Fruit fly (Drosophila melanogaster) whole organism, embryonic: ENCODE data around the gene sunn.

Experiments used
- ATbp ChIP-seq: fragments of 200-800 bp; sonication (Bioruptor generic); optimal IDR thresholded peaks from 2 replicates; lab custom pipeline; 2017; ENCODE audit warnings: missing biosample characterization, mild to moderate bottlenecking, missing genetic modification characterization, missing genetic modification reagents
- Aef1 ChIP-seq: fragments of 200-800 bp; sonication (Bioruptor generic); IDR thresholded peaks from 3 replicates; pipeline ENCODE4 v1.3.6; 2022; ENCODE audit warnings: missing biosample characterization, missing genetic modification characterization
- B-H2 ChIP-seq: fragments of 200-800 bp; sonication (Bioruptor generic); optimal IDR thresholded peaks from 2 replicates; lab custom pipeline; 2018; ENCODE audit warnings: missing biosample characterization, mild to moderate bottlenecking, missing genetic modification characterization
- C15 ChIP-seq: fragments of 200-800 bp; sonication (Bioruptor generic); IDR thresholded peaks from 3 replicates; pipeline ENCODE4 v1.3.6; 2022; ENCODE audit warnings: missing biosample characterization, missing genetic modification characterization
- CG11696 ChIP-seq: fragments of 200-800 bp; sonication (Bioruptor generic); IDR thresholded peaks from 2 replicates; pipeline ENCODE4 v1.3.6; 2022; ENCODE audit warnings: missing biosample characterization, missing genetic modification characterization
- CG14014 ChIP-seq: fragments of 200-800 bp; sonication (Bioruptor generic); IDR thresholded peaks from 2 replicates; pipeline ENCODE4 v1.3.6; 2022; ENCODE audit warnings: missing biosample characterization, missing genetic modification characterization
- CG14860 ChIP-seq: fragments of 200-800 bp; sonication (Bioruptor generic); IDR thresholded peaks from 3 replicates; pipeline ENCODE4 v1.3.6; 2022; ENCODE audit warnings: missing biosample characterization, missing genetic modification characterization; ENCODE audit not compliant: partially characterized antibody
- CG15011 ChIP-seq: fragments of 200-800 bp; sonication (Bioruptor generic); optimal IDR thresholded peaks from 3 replicates; lab custom pipeline; 2018; ENCODE audit warnings: missing biosample characterization, mild to moderate bottlenecking, missing genetic modification characterization
- CG15514 ChIP-seq: fragments of 200-800 bp; sonication (Bioruptor generic); optimal IDR thresholded peaks from 3 replicates; lab custom pipeline; 2017; ENCODE audit warnings: missing biosample characterization, missing genetic modification characterization, mild to moderate bottlenecking, moderate library complexity, missing genetic modification reagents
- CG17186 ChIP-seq: fragments of 200-800 bp; sonication (Bioruptor generic); optimal IDR thresholded peaks from 3 replicates; lab custom pipeline; 2017; ENCODE audit warnings: missing biosample characterization, missing genetic modification reagents, missing genetic modification characterization
- CG2116 ChIP-seq: fragments of 200-800 bp; sonication (Bioruptor generic); optimal IDR thresholded peaks from 3 replicates; lab custom pipeline; 2018; ENCODE audit warnings: missing biosample characterization, mild to moderate bottlenecking, missing genetic modification characterization
- CG2129 ChIP-seq: fragments of 200-800 bp; sonication (Bioruptor generic); IDR thresholded peaks from 2 replicates; pipeline ENCODE4 v1.3.6; 2022; ENCODE audit warnings: missing biosample characterization, missing genetic modification characterization; ENCODE audit not compliant: partially characterized antibody
- CG2712 ChIP-seq: fragments of 200-800 bp; optimal IDR thresholded peaks from 3 replicates; lab custom pipeline; 2019; ENCODE audit warnings: missing biosample characterization, mild to moderate bottlenecking, missing genetic modification characterization, moderate library complexity
- CG30020 ChIP-seq: fragments of 200-800 bp; optimal IDR thresholded peaks from 2 replicates; lab custom pipeline; 2019; ENCODE audit warnings: missing biosample characterization, mild to moderate bottlenecking, missing genetic modification characterization, moderate library complexity
- CG43689 ChIP-seq: fragments of 200-800 bp; sonication (Bioruptor generic); IDR thresholded peaks from 2 replicates; pipeline ENCODE4 v1.3.6; 2022; ENCODE audit warnings: missing biosample characterization, missing genetic modification characterization
- CG4404 ChIP-seq: fragments of 200-800 bp; sonication (Bioruptor generic); IDR thresholded peaks from 2 replicates; pipeline ENCODE4 v1.3.6; 2022; ENCODE audit warnings: missing biosample characterization, missing genetic modification characterization
- CG6272 ChIP-seq: fragments of 200-800 bp; sonication (Bioruptor generic); IDR thresholded peaks from 2 replicates; pipeline ENCODE4 v1.3.6; 2022; ENCODE audit warnings: missing biosample characterization, missing genetic modification characterization
- CG7928 ChIP-seq: fragments of 200-800 bp; sonication (Bioruptor generic); optimal IDR thresholded peaks from 2 replicates; lab custom pipeline; 2017; ENCODE audit warnings: missing biosample characterization, mild to moderate bottlenecking, missing genetic modification characterization
- CG8359 ChIP-seq: fragments of 200-800 bp; sonication (Bioruptor generic); optimal IDR thresholded peaks from 2 replicates; lab custom pipeline; 2017; ENCODE audit warnings: missing biosample characterization, mild to moderate bottlenecking, missing genetic modification characterization, borderline replicate concordance
- Deaf1 ChIP-seq: fragments of 200-800 bp; optimal IDR thresholded peaks from 3 replicates; lab custom pipeline; 2019; ENCODE audit warnings: missing biosample characterization, mild to moderate bottlenecking, missing genetic modification characterization, moderate library complexity
- Dll ChIP-seq: fragments of 200-800 bp; sonication (Bioruptor generic); IDR thresholded peaks from 4 replicates; pipeline ENCODE4 v1.3.6; 2022; ENCODE audit warnings: missing biosample characterization, missing genetic modification characterization; ENCODE audit not compliant: partially characterized antibody
- Dref ChIP-seq: fragments of 200-800 bp; sonication (Bioruptor generic); IDR thresholded peaks from 2 replicates; pipeline ENCODE4 v1.3.6; 2022; ENCODE audit warnings: missing biosample characterization, missing genetic modification characterization
- Elba2 ChIP-seq: fragments of 200-800 bp; sonication (Bioruptor generic); optimal IDR thresholded peaks from 3 replicates; lab custom pipeline; 2016; ENCODE audit warnings: missing biosample characterization, missing genetic modification characterization
- Ets97D ChIP-seq: fragments of 200-800 bp; sonication (Bioruptor generic); optimal IDR thresholded peaks from 3 replicates; lab custom pipeline; 2016; ENCODE audit warnings: missing biosample characterization, missing genetic modification characterization
- HLH4C ChIP-seq: fragments of 200-800 bp; sonication (Bioruptor generic); IDR thresholded peaks from 3 replicates; pipeline ENCODE4 v1.3.6; 2022; ENCODE audit warnings: missing biosample characterization, missing genetic modification characterization; ENCODE audit not compliant: partially characterized antibody
- Hr51 ChIP-seq, 2 experiments: fragments of 200-800 bp; sonication (Bioruptor generic); optimal IDR thresholded peaks; 2 replicates in 1 of 2; 3 replicates in 1 of 2; lab custom pipeline; 2016 to 2018; ENCODE audit warnings: missing biosample characterization in 2 of 2, missing genetic modification characterization in 2 of 2, mild to moderate bottlenecking in 1 of 2, moderate library complexity in 1 of 2
- NK7.1 ChIP-seq: fragments of 200-800 bp; sonication (Bioruptor generic); optimal IDR thresholded peaks from 3 replicates; lab custom pipeline; 2016; ENCODE audit warnings: missing biosample characterization, missing genetic modification characterization
- Nf-YC ChIP-seq: fragments of 200-800 bp; optimal IDR thresholded peaks from 3 replicates; lab custom pipeline; 2019; ENCODE audit warnings: missing biosample characterization, mild to moderate bottlenecking, missing genetic modification characterization, moderate library complexity
- Rfx ChIP-seq: fragments of 200-800 bp; sonication (Bioruptor generic); IDR thresholded peaks from 2 replicates; pipeline ENCODE4 v1.3.6; 2022; ENCODE audit warnings: missing biosample characterization, missing genetic modification characterization
- Scr ChIP-seq: fragments of 200-800 bp; sonication (Bioruptor generic); IDR thresholded peaks from 2 replicates; pipeline ENCODE4 v1.3.6; 2022; ENCODE audit warnings: missing biosample characterization, missing genetic modification characterization; ENCODE audit not compliant: partially characterized antibody
- Spps ChIP-seq: fragments of 200-800 bp; sonication (Bioruptor generic); optimal IDR thresholded peaks from 2 replicates; lab custom pipeline; 2018; ENCODE audit warnings: missing biosample characterization, mild to moderate bottlenecking, missing genetic modification characterization
- TFAM ChIP-seq: fragments of 200-800 bp; sonication (Bioruptor generic); optimal IDR thresholded peaks from 2 replicates; lab custom pipeline; 2017; ENCODE audit warnings: missing biosample characterization, missing genetic modification characterization, inconsistent platforms
- YL-1 ChIP-seq: fragments of 200-800 bp; sonication (Bioruptor generic); optimal IDR thresholded peaks from 3 replicates; lab custom pipeline; 2017; ENCODE audit warnings: missing biosample characterization, mild to moderate bottlenecking, missing genetic modification characterization
- al ChIP-seq: fragments of 200-800 bp; sonication (Bioruptor generic); IDR thresholded peaks from 2 replicates; pipeline ENCODE4 v1.3.6; 2022; ENCODE audit warnings: missing biosample characterization, missing genetic modification characterization
- caup ChIP-seq: fragments of 200-800 bp; sonication (Bioruptor generic); optimal IDR thresholded peaks from 3 replicates; lab custom pipeline; 2017; ENCODE audit warnings: missing biosample characterization, mild to moderate bottlenecking, missing genetic modification characterization, moderate library complexity; ENCODE audit not compliant: severe bottlenecking
- ci ChIP-seq: fragments of 200-800 bp; sonication (Bioruptor generic); IDR thresholded peaks from 3 replicates; pipeline ENCODE4 v1.3.6; 2022; ENCODE audit warnings: missing biosample characterization, missing genetic modification characterization
- dmrt99B ChIP-seq: fragments of 200-800 bp; sonication (Bioruptor generic); optimal IDR thresholded peaks from 2 replicates; lab custom pipeline; 2018; ENCODE audit warnings: missing biosample characterization, mild to moderate bottlenecking, missing genetic modification characterization, moderate library complexity
- fd102C ChIP-seq: fragments of 200-800 bp; sonication (Bioruptor generic); optimal IDR thresholded peaks from 2 replicates; lab custom pipeline; 2018; ENCODE audit warnings: missing biosample characterization, mild to moderate bottlenecking, missing genetic modification characterization, moderate library complexity
- grau ChIP-seq: fragments of 200-800 bp; optimal IDR thresholded peaks from 3 replicates; lab custom pipeline; 2019; ENCODE audit warnings: missing biosample characterization, mild to moderate bottlenecking, missing genetic modification characterization, moderate library complexity
- lilli ChIP-seq: fragments of 200-800 bp; sonication (Bioruptor generic); optimal IDR thresholded peaks from 3 replicates; lab custom pipeline; 2016; ENCODE audit warnings: missing biosample characterization, missing genetic modification characterization
- lov ChIP-seq, 2 experiments: fragments of 200-800 bp in 1 of 2; fragments of >200 bp in 1 of 2; sonication (Bioruptor generic) in 1 of 2; IDR thresholded peaks in 1 of 2; optimal IDR thresholded peaks in 1 of 2; 2 replicates in 1 of 2; 3 replicates in 1 of 2; pipeline versions ENCODE4 v1.3.6 to Lab custom; 2017 to 2022; ENCODE audit warnings: missing biosample characterization in 1 of 2, missing genetic modification characterization in 1 of 2
- nerfin-1 ChIP-seq: fragments of 200-800 bp; sonication (Bioruptor generic); optimal IDR thresholded peaks from 3 replicates; lab custom pipeline; 2019; ENCODE audit warnings: missing biosample characterization, mild to moderate bottlenecking, missing genetic modification characterization, moderate library complexity
- pfk ChIP-seq: fragments of 200-800 bp; sonication (Bioruptor generic); optimal IDR thresholded peaks from 2 replicates; lab custom pipeline; 2018; ENCODE audit warnings: missing biosample characterization, mild to moderate bottlenecking, missing genetic modification characterization, moderate library complexity
- pita ChIP-seq: fragments of 200-800 bp; sonication (Bioruptor generic); optimal IDR thresholded peaks from 2 replicates; lab custom pipeline; 2017; ENCODE audit warnings: missing biosample characterization, mild to moderate bottlenecking, missing genetic modification characterization
- repo ChIP-seq: fragments of 200-800 bp; sonication (Bioruptor generic); optimal IDR thresholded peaks from 2 replicates; lab custom pipeline; 2016; ENCODE audit warnings: missing biosample characterization, missing genetic modification characterization
- sima ChIP-seq: fragments of 200-800 bp; sonication (Bioruptor generic); optimal IDR thresholded peaks from 2 replicates; lab custom pipeline; 2016; ENCODE audit warnings: missing biosample characterization, missing genetic modification characterization
- tgo ChIP-seq: fragments of 200-800 bp; sonication (Bioruptor generic); IDR thresholded peaks from 3 replicates; pipeline ENCODE4 v1.3.6; 2022; ENCODE audit warnings: missing biosample characterization, missing genetic modification characterization
- unc-4 ChIP-seq: fragments of 200-800 bp; sonication (Bioruptor generic); IDR thresholded peaks from 2 replicates; pipeline ENCODE4 v1.3.6; 2022; ENCODE audit warnings: missing biosample characterization, missing genetic modification characterization; ENCODE audit not compliant: partially characterized antibody
- zfh2 ChIP-seq: fragments of 200-800 bp; sonication (Bioruptor generic); optimal IDR thresholded peaks from 2 replicates; lab custom pipeline; 2016; ENCODE audit warnings: missing biosample characterization, missing genetic modification characterization

Gene sunn

DNA sequence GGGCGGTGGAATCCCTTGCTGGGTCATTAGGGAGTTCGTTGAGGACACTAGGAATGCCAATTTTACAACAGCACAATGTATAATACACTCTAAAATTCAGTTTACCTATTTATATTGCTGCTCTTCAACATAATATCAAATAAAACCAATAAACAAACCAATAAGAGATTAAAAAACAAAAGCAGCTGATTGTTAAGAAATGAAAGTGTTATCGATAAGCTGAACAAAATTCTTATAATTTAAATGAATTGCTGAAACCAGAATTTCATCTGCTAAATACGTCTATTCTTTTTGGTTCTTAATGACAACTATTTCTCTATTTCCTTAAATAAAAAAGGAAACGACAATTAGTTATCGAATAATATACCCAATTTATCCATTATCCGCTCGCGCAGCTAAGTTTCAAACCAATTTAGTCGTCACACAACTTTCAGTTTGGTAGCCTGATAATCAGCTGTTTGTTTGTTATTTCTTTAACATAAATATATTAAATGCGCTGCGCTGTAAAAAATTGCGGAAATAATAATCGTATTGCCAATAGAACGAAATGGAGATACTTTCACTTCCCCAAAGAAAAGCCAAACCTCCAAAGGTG is 36.8 kb upstream of the sunn start, which contains the start of the genes Pldn and CG14135 (continued):
- TF ChIP-seq CG30020 (peak; percentile 24), Dll (peak; percentile 61; the same call in 2 of the 4 replicates), caup (no peak), Dref (GFP tag; lab: Robert Waterston, UW) (peak; percentile 75), pfk (GFP tag; lab: Kevin White, UChicago) (no peak), zfh2 (GFP tag; lab: Kevin White, UChicago) (no peak), CG11696 (GFP tag; lab: Robert Waterston, UW) (no peak), Deaf1 (no peak), CG4404 (no peak), fd102C (GFP tag; lab: Kevin White, UChicago) (no peak), sima (no peak), Nf-YC (tag; lab: Kevin White, UChicago) (peak; percentile 22), CG15011 (GFP tag; lab: Kevin White, UChicago) (no peak), HLH4C (peak; percentile 53; the same call in 2 of the 3 replicates), Ets97D (peak; percentile 44), ATbp (GFP tag; lab: Kevin White, UChicago) (no peak), repo (GFP tag; lab: Kevin White, UChicago) (no peak), lilli (no peak), dmrt99B (no peak), pita (GFP tag; lab: Kevin White, UChicago) (peak; percentile 75), Rfx (GFP tag; lab: Robert Waterston, UW) (no peak), ci (GFP tag; lab: Robert Waterston, UW) (no peak), lov (optimal IDR thresholded peaks at IDR 0.05; lab: Kevin White, UChicago) (no peak), lov (GFP tag; IDR thresholded peaks at IDR 0.05; lab: Robert Waterston, UW) (no peak), Spps (tag; lab: Kevin White, UChicago) (no peak), Scr (peak; percentile 49), CG6272 (GFP tag; lab: Robert Waterston, UW) (no peak), CG8359 (GFP tag; lab: Kevin White, UChicago) (no peak), B-H2 (GFP tag; lab: Kevin White, UChicago) (no peak), grau (tag; lab: Kevin White, UChicago) (no peak), CG43689 (GFP tag; lab: Robert Waterston, UW) (no peak), Aef1 (no peak), C15 (GFP tag; lab: Robert Waterston, UW) (no peak), tgo (no peak), NK7.1 (GFP tag; lab: Kevin White, UChicago) (no peak), CG7928 (GFP tag; lab: Kevin White, UChicago) (no peak), CG14860 (GFP tag; lab: Robert Waterston, UW) (no peak), CG2129 (no peak), al (GFP tag; lab: Robert Waterston, UW) (no peak), Elba2 (GFP tag; lab: Kevin White, UChicago) (peak; percentile 72), CG17186 (GFP tag; lab: Kevin White, UChicago) (no peak), CG14014 (no peak), Hr51 (GFP tag; optimal IDR thresholded peaks at IDR 0.05; lab: Kevin White, UChicago) (no peak), YL-1 (GFP tag; lab: Kevin White, UChicago) (peak; percentile 50), CG2712 (peak; percentile 16), unc-4 (GFP tag; lab: Robert Waterston, UW) (no peak), CG2116 (GFP tag; lab: Kevin White, UChicago) (peak; percentile 69), TFAM (GFP tag; lab: Kevin White, UChicago) (no peak), CG15514 (GFP tag; lab: Kevin White, UChicago) (peak; percentile 66), nerfin-1 (no peak)
